Fruit fly (Drosophila melanogaster) whole organism, embryonic: ENCODE data around the gene Fatp1.
A peak's percentile ranks its signal among the peaks of the same experiment; 100 is the strongest.

Source experiments
- Abd-B ChIP-seq: fragments of 200-800 bp; sonication (Bioruptor generic); optimal IDR thresholded peaks from 2 replicates; lab custom pipeline; 2018; ENCODE audit warnings: missing biosample characterization, mild to moderate bottlenecking, missing genetic modification characterization, moderate library complexity
- CG12659 ChIP-seq: fragments of 200-800 bp; sonication (Bioruptor generic); optimal IDR thresholded peaks from 3 replicates; lab custom pipeline; 2017; ENCODE audit warnings: mild to moderate bottlenecking, missing biosample characterization, missing genetic modification reagents, missing genetic modification characterization
- CG12942 ChIP-seq: fragments of 200-800 bp; sonication (Bioruptor generic); optimal IDR thresholded peaks from 3 replicates; lab custom pipeline; 2016; ENCODE audit warnings: missing biosample characterization, missing genetic modification characterization
- CG15073 ChIP-seq: fragments of 200-800 bp; sonication (Bioruptor generic); optimal IDR thresholded peaks from 2 replicates; lab custom pipeline; 2016; ENCODE audit warnings: missing biosample characterization, missing genetic modification characterization
- CG16815 ChIP-seq: fragments of 200-800 bp; sonication (Bioruptor generic); optimal IDR thresholded peaks from 3 replicates; lab custom pipeline; 2017; ENCODE audit warnings: missing biosample characterization, mild to moderate bottlenecking, missing genetic modification characterization
- CG17385 ChIP-seq: fragments of 200-800 bp; sonication (Bioruptor generic); optimal IDR thresholded peaks from 3 replicates; lab custom pipeline; 2018; ENCODE audit warnings: missing biosample characterization, mild to moderate bottlenecking, missing genetic modification characterization
- CG1792 ChIP-seq: fragments of 200-800 bp; sonication (Bioruptor generic); optimal IDR thresholded peaks from 2 replicates; lab custom pipeline; 2016; ENCODE audit warnings: missing biosample characterization, missing genetic modification characterization
- CG30020 ChIP-seq: fragments of 200-800 bp; optimal IDR thresholded peaks from 2 replicates; lab custom pipeline; 2019; ENCODE audit warnings: missing biosample characterization, mild to moderate bottlenecking, missing genetic modification characterization, moderate library complexity
- CG30403 ChIP-seq: fragments of 200-800 bp; sonication (Bioruptor generic); optimal IDR thresholded peaks from 3 replicates; lab custom pipeline; 2016; ENCODE audit warnings: missing biosample characterization, missing genetic modification characterization
- CG3281 ChIP-seq: fragments of 200-800 bp; sonication (Bioruptor generic); optimal IDR thresholded peaks from 3 replicates; lab custom pipeline; 2017; ENCODE audit warnings: missing biosample characterization, mild to moderate bottlenecking, missing genetic modification characterization
- CG34376 ChIP-seq: fragments of 200-800 bp; sonication (Bioruptor generic); optimal IDR thresholded peaks from 2 replicates; lab custom pipeline; 2018; ENCODE audit warnings: missing biosample characterization, mild to moderate bottlenecking, missing genetic modification characterization
- CG3847 ChIP-seq: fragments of 200-800 bp; sonication (Bioruptor generic); IDR thresholded peaks from 2 replicates; pipeline ENCODE4 v1.3.6; 2022; ENCODE audit warnings: missing biosample characterization, missing genetic modification characterization
- CG4404 ChIP-seq: fragments of 200-800 bp; sonication (Bioruptor generic); IDR thresholded peaks from 2 replicates; pipeline ENCODE4 v1.3.6; 2022; ENCODE audit warnings: missing biosample characterization, missing genetic modification characterization
- CG5953 ChIP-seq: fragments of 200-800 bp; sonication (Bioruptor generic); IDR thresholded peaks from 2 replicates; pipeline ENCODE4 v1.3.6; 2022; ENCODE audit warnings: missing biosample characterization, missing genetic modification characterization
- CG6683 ChIP-seq: fragments of 200-800 bp; sonication (Bioruptor generic); optimal IDR thresholded peaks from 2 replicates; lab custom pipeline; 2017; ENCODE audit warnings: missing biosample characterization, mild to moderate bottlenecking, missing genetic modification characterization, missing genetic modification reagents
- CG6689 ChIP-seq: fragments of 200-800 bp; sonication (Bioruptor generic); IDR thresholded peaks from 2 replicates; pipeline ENCODE4 v1.3.6; 2022; ENCODE audit warnings: missing biosample characterization, missing genetic modification characterization
- CG6854 ChIP-seq: fragments of 200-800 bp; sonication (Bioruptor generic); optimal IDR thresholded peaks from 3 replicates; lab custom pipeline; 2017; ENCODE audit warnings: missing biosample characterization, mild to moderate bottlenecking, missing genetic modification characterization
- CG7839 ChIP-seq: fragments of 200-800 bp; sonication (Bioruptor generic); optimal IDR thresholded peaks from 3 replicates; lab custom pipeline; 2018; ENCODE audit warnings: missing biosample characterization, mild to moderate bottlenecking, missing genetic modification characterization, moderate library complexity
- CG9437 ChIP-seq: fragments of 200-800 bp; sonication (Bioruptor generic); optimal IDR thresholded peaks from 2 replicates; lab custom pipeline; 2018; ENCODE audit warnings: missing biosample characterization, mild to moderate bottlenecking, missing genetic modification characterization
- CTCF ChIP-seq: fragments of 200-800 bp; sonication (Bioruptor generic); optimal IDR thresholded peaks from 2 replicates; lab custom pipeline; 2017; ENCODE audit warnings: missing biosample characterization, mild to moderate bottlenecking, missing genetic modification characterization, moderate library complexity
- Doc2 ChIP-seq: fragments of 200-800 bp; sonication (Bioruptor generic); IDR thresholded peaks from 2 replicates; pipeline ENCODE4 v1.3.6; 2022; ENCODE audit warnings: missing biosample characterization, missing genetic modification characterization
- Gug ChIP-seq: fragments of 200-800 bp; sonication (Bioruptor generic); IDR thresholded peaks from 4 replicates; pipeline ENCODE4 v1.3.6; 2022; ENCODE audit warnings: missing biosample characterization, missing genetic modification characterization
- H15 ChIP-seq: fragments of 200-800 bp; sonication (Bioruptor generic); IDR thresholded peaks from 3 replicates; pipeline ENCODE4 v1.3.6; 2022; ENCODE audit warnings: missing biosample characterization, missing genetic modification characterization
- Lim3 ChIP-seq: fragments of 200-800 bp; sonication (Bioruptor generic); IDR thresholded peaks from 2 replicates; pipeline ENCODE4 v1.3.6; 2022; ENCODE audit warnings: missing biosample characterization, missing genetic modification characterization
- NK7.1 ChIP-seq: fragments of 200-800 bp; sonication (Bioruptor generic); optimal IDR thresholded peaks from 3 replicates; lab custom pipeline; 2016; ENCODE audit warnings: missing biosample characterization, missing genetic modification characterization
- Side ChIP-seq: fragments of 200-800 bp; sonication (Bioruptor generic); optimal IDR thresholded peaks from 2 replicates; lab custom pipeline; 2016; ENCODE audit warnings: missing biosample characterization, missing genetic modification characterization
- Sry-β ChIP-seq: fragments of 200-800 bp; sonication (Bioruptor generic); optimal IDR thresholded peaks from 2 replicates; lab custom pipeline; 2018; ENCODE audit warnings: missing biosample characterization, mild to moderate bottlenecking, missing genetic modification characterization, moderate library complexity
- Stat92E ChIP-seq, 3 experiments: fragments of >200 bp in 2 of 3; fragments of 200-800 bp in 1 of 3; sonication (Bioruptor generic) in 1 of 3; optimal IDR thresholded peaks; 2 replicates each; lab custom pipeline; 2017 to 2019; ENCODE audit warnings: missing biosample characterization in 3 of 3, missing genetic modification characterization in 3 of 3, mild to moderate bottlenecking in 1 of 3, moderate library complexity in 1 of 3
- Trl ChIP-seq, 3 experiments: fragments of >200 bp in 2 of 3; fragments of 200-800 bp in 1 of 3; sonication (Bioruptor generic) in 1 of 3; optimal IDR thresholded peaks; 2 replicates in 1 of 3; 3 replicates in 2 of 3; lab custom pipeline; 2016 to 2017; ENCODE audit warnings: missing biosample characterization in 1 of 3, missing genetic modification characterization in 1 of 3
- abd-A ChIP-seq: fragments of 200-800 bp; sonication (Bioruptor generic); optimal IDR thresholded peaks from 3 replicates; lab custom pipeline; 2019; ENCODE audit warnings: missing biosample characterization, mild to moderate bottlenecking, missing genetic modification characterization, moderate library complexity
- ac ChIP-seq: fragments of 200-800 bp; sonication (Bioruptor generic); optimal IDR thresholded peaks from 3 replicates; lab custom pipeline; 2017; ENCODE audit warnings: missing biosample characterization, mild to moderate bottlenecking, missing genetic modification characterization
- aop ChIP-seq: fragments of 200-800 bp; sonication (Bioruptor generic); IDR thresholded peaks from 2 replicates; pipeline ENCODE4 v1.3.6; 2022; ENCODE audit warnings: missing biosample characterization, missing genetic modification characterization
- ap ChIP-seq: fragments of 200-800 bp; sonication (Bioruptor generic); IDR thresholded peaks from 2 replicates; pipeline ENCODE4 v1.3.6; 2022; ENCODE audit warnings: missing biosample characterization, missing genetic modification characterization
- az2 ChIP-seq: fragments of 200-800 bp; sonication (Bioruptor generic); optimal IDR thresholded peaks from 3 replicates; lab custom pipeline; 2016; ENCODE audit warnings: missing biosample characterization, missing genetic modification characterization
- chinmo ChIP-seq: fragments of 200-800 bp; sonication (Bioruptor generic); IDR thresholded peaks from 4 replicates; pipeline ENCODE4 v1.3.6; 2022; ENCODE audit warnings: missing biosample characterization, missing genetic modification characterization; ENCODE audit not compliant: partially characterized antibody
- chn ChIP-seq: fragments of 200-800 bp; sonication (Bioruptor generic); optimal IDR thresholded peaks from 2 replicates; lab custom pipeline; 2016; ENCODE audit warnings: missing biosample characterization, missing genetic modification characterization
- disco-r ChIP-seq: fragments of 200-800 bp; sonication (Bioruptor generic); optimal IDR thresholded peaks from 2 replicates; lab custom pipeline; 2016; ENCODE audit warnings: missing biosample characterization, missing genetic modification characterization
- dpn ChIP-seq, 2 experiments: fragments of 200-800 bp; sonication (Bioruptor generic); optimal IDR thresholded peaks; 3 replicates each; lab custom pipeline; 2016; ENCODE audit warnings: missing biosample characterization in 2 of 2, missing genetic modification characterization in 2 of 2
- hth ChIP-seq: fragments of >200 bp; optimal IDR thresholded peaks from 2 replicates; lab custom pipeline; 2017; ENCODE audit warnings: inconsistent platforms
- knrl ChIP-seq: fragments of 200-800 bp; sonication (Bioruptor generic); IDR thresholded peaks from 3 replicates; pipeline ENCODE4 v1.3.6; 2022; ENCODE audit warnings: missing biosample characterization, missing genetic modification characterization; ENCODE audit not compliant: partially characterized antibody
- lov ChIP-seq, 2 experiments: fragments of 200-800 bp in 1 of 2; fragments of >200 bp in 1 of 2; sonication (Bioruptor generic) in 1 of 2; IDR thresholded peaks in 1 of 2; optimal IDR thresholded peaks in 1 of 2; 2 replicates in 1 of 2; 3 replicates in 1 of 2; pipeline versions ENCODE4 v1.3.6 to Lab custom; 2017 to 2022; ENCODE audit warnings: missing biosample characterization in 1 of 2, missing genetic modification characterization in 1 of 2
- mld ChIP-seq: fragments of 200-800 bp; sonication (Bioruptor generic); IDR thresholded peaks from 3 replicates; pipeline ENCODE4 v1.3.6; 2022; ENCODE audit warnings: missing biosample characterization, missing genetic modification characterization; ENCODE audit not compliant: partially characterized antibody
- nerfin-1 ChIP-seq: fragments of 200-800 bp; sonication (Bioruptor generic); optimal IDR thresholded peaks from 3 replicates; lab custom pipeline; 2019; ENCODE audit warnings: missing biosample characterization, mild to moderate bottlenecking, missing genetic modification characterization, moderate library complexity
- rib ChIP-seq: fragments of 200-800 bp; sonication (Bioruptor generic); IDR thresholded peaks from 2 replicates; pipeline ENCODE4 v1.3.6; 2022; ENCODE audit warnings: missing biosample characterization, missing genetic modification characterization
- ro ChIP-seq: fragments of 200-800 bp; sonication (Bioruptor generic); IDR thresholded peaks from 2 replicates; pipeline ENCODE4 v1.3.6; 2022; ENCODE audit warnings: missing biosample characterization, missing genetic modification characterization
- sd ChIP-seq: fragments of 200-800 bp; sonication (Bioruptor generic); optimal IDR thresholded peaks from 3 replicates; lab custom pipeline; 2018; ENCODE audit warnings: missing biosample characterization, mild to moderate bottlenecking, missing genetic modification characterization, moderate library complexity
- sens ChIP-seq: fragments of 200-800 bp; sonication (Bioruptor generic); peaks from one replicate; lab custom pipeline; 2016; ENCODE audit warnings: missing biosample characterization, missing genetic modification characterization
- tll ChIP-seq, 2 experiments: fragments of 200-800 bp in 1 of 2; fragments of >200 bp in 1 of 2; sonication (Bioruptor generic) in 1 of 2; optimal IDR thresholded peaks; 2 replicates each; lab custom pipeline; 2017 to 2019; ENCODE audit warnings: missing biosample characterization in 2 of 2, missing genetic modification characterization in 2 of 2, mild to moderate bottlenecking in 1 of 2, moderate library complexity in 1 of 2
- tna ChIP-seq: fragments of 200-800 bp; sonication (Bioruptor generic); IDR thresholded peaks from 2 replicates; pipeline ENCODE4 v1.3.6; 2022; ENCODE audit warnings: missing biosample characterization, missing genetic modification characterization; ENCODE audit not compliant: partially characterized antibody
- toy ChIP-seq: fragments of 200-800 bp; sonication (Bioruptor generic); IDR thresholded peaks from 2 replicates; pipeline ENCODE4 v1.3.6; 2022; ENCODE audit warnings: missing biosample characterization, missing genetic modification characterization
- usp ChIP-seq: fragments of >200 bp; optimal IDR thresholded peaks from 2 replicates; lab custom pipeline; 2017; ENCODE audit warnings: missing biosample characterization, missing genetic modification characterization

Gene Fatp1

dm6 chr2L:10519225-10519624 is 2.2 kb upstream of the Fatp1 start (continued):
- TF ChIP-seq chn (peak; percentile 20), CG30020 (tag; lab: Kevin White, UChicago) (no peak), CG34376 (GFP tag; lab: Kevin White, UChicago) (no peak), dpn (GFP tag; optimal IDR thresholded peaks at IDR 0.05; lab: Kevin White, UChicago) (peak; percentile 35 to 58), hth (no peak), mld (no peak), Trl (optimal IDR thresholded peaks at IDR 0.05; lab: Kevin White, UChicago) (no peak), Trl (GFP tag; optimal IDR thresholded peaks at IDR 0.05; lab: Kevin White, UChicago) (peak; percentile 54), NK7.1 (no peak), chinmo (no peak), sd (tag; lab: Kevin White, UChicago) (peak; percentile 3), ap (no peak), toy (GFP tag; lab: Robert Waterston, UW) (no peak), CG3281 (GFP tag; lab: Kevin White, UChicago) (peak; percentile 66), CG12659 (GFP tag; lab: Kevin White, UChicago) (peak; percentile 50), Sry-β (GFP tag; lab: Kevin White, UChicago) (no peak), CG9437 (GFP tag; lab: Kevin White, UChicago) (no peak), CG7839 (tag; lab: Kevin White, UChicago) (peak; percentile 68), CG17385 (GFP tag; lab: Kevin White, UChicago) (peak; percentile 48), rib (peak; percentile 39; the same call in 1 of the 2 replicates), aop (no peak), disco-r (GFP tag; lab: Kevin White, UChicago) (peak; percentile 10), Side (peak; percentile 19), usp (GFP tag; lab: Kevin White, UChicago) (no peak), CG1792 (GFP tag; lab: Kevin White, UChicago) (peak; percentile 21), lov (optimal IDR thresholded peaks at IDR 0.05; lab: Kevin White, UChicago) (no peak), lov (GFP tag; IDR thresholded peaks at IDR 0.05; lab: Robert Waterston, UW) (no peak), ac (GFP tag; lab: Kevin White, UChicago) (no peak), Lim3 (GFP tag; lab: Robert Waterston, UW) (no peak), CG30403 (GFP tag; lab: Kevin White, UChicago) (peak; percentile 64), CG6683 (peak; percentile 34), CG6854 (peak; percentile 26), Stat92E (GFP tag; optimal IDR thresholded peaks at IDR 0.05; lab: Kevin White, UChicago) (no peak), tll (GFP tag; optimal IDR thresholded peaks at IDR 0.05; lab: Kevin White, UChicago) (no peak), CG6689 (GFP tag; lab: Robert Waterston, UW) (peak; percentile 51), knrl (GFP tag; lab: Robert Waterston, UW) (no peak), Gug (GFP tag; lab: Robert Waterston, UW) (peak; percentile 47; the same call in 2 of the 4 replicates), abd-A (tag; lab: Kevin White, UChicago) (no peak), az2 (GFP tag; lab: Kevin White, UChicago) (no peak), tna (GFP tag; lab: Robert Waterston, UW) (no peak), CG12942 (no peak), sens (GFP tag; lab: Kevin White, UChicago) (peak; percentile 80), CG4404 (GFP tag; lab: Robert Waterston, UW) (no peak), H15 (GFP tag; lab: Robert Waterston, UW) (peak; percentile 69; the same call in 1 of the 3 replicates), CG3847 (GFP tag; lab: Robert Waterston, UW) (peak; percentile 52), nerfin-1 (tag; lab: Kevin White, UChicago) (no peak), CG15073 (GFP tag; lab: Kevin White, UChicago) (no peak), Abd-B (GFP tag; lab: Kevin White, UChicago) (peak; percentile 7), CG5953 (GFP tag; lab: Robert Waterston, UW) (0 out of 2 replicates have a peak, but pooled peaks have one; percentile 26), ro (peak; percentile 42), CTCF (GFP tag; lab: Kevin White, UChicago) (no peak), CG16815 (GFP tag; lab: Kevin White, UChicago) (no peak), Doc2 (GFP tag; lab: Robert Waterston, UW) (no peak)
